Worm (Caenorhabditis elegans): ENCODE measurements around the gene C27D9.1.

DNA sequence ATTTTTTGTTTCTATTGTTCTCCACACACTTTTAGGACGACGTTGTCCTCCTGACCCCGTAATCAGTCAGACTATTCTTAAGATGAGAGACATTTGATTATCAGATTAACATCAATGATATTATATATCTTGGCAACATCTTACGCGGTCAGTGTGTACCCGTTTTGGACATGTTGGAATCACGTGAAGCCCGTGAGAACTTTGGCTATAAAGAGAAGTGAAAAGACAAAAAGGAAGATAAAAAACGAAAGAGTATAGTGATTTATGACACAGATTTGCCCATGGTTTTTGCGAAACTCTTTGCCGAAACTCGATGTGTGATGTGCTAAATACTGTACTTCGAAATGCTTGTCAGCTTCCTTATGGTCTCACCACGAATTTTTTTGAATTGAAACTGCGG, 7.9 kb upstream of the C27D9.1 start:
- TF ChIP-seq blmp-1 (tag; optimal IDR thresholded peaks at IDR 0.05) (no peak), elt-1 (tag; optimal IDR thresholded peaks at IDR 0.05; ENCODE audit: borderline replicate concordance, insufficient read depth) (peak; percentile 29), snpc-4 (tag; optimal IDR thresholded peaks at IDR 0.05) (no peak), tbx-8 (GFP tag; optimal IDR thresholded peaks at IDR 0.05) (no peak), unc-62 (GFP tag; optimal IDR thresholded peaks at IDR 0.05) (no peak), ces-1 (GFP tag; optimal IDR thresholded peaks at IDR 0.05) (no peak), nhr-237 (tag; optimal IDR thresholded peaks at IDR 0.05) (no peak)
